Worm (Caenorhabditis elegans): ENCODE results near the gene tin-9.2.

Gene tin-9.2

DNA sequence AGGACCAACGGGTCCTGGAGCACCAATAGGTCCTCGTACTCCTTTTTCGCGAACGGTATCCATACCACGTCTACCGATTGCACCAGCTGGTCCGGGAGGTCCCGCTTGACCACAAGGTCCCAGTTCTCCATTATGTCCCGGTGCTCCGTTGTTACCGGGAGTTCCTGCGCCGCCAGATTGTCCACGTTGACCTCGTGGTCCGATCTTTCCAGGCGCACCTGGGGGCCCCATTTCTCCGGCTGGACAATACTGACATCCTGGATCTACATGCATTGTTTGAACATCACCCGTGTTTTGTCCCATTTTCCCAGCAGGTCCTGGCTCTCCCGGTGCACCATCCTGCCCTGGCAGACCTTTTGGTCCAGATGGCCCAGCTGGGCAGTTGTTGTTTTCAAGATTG is 32.8 kb upstream of the tin-9.2 start:
- TF ChIP-seq ceh-88 (GFP tag; IDR thresholded peaks at IDR 0.05) = no peak
- TF ChIP-seq pax-3 (tag; optimal IDR thresholded peaks at IDR 0.05) = no peak

DNA sequence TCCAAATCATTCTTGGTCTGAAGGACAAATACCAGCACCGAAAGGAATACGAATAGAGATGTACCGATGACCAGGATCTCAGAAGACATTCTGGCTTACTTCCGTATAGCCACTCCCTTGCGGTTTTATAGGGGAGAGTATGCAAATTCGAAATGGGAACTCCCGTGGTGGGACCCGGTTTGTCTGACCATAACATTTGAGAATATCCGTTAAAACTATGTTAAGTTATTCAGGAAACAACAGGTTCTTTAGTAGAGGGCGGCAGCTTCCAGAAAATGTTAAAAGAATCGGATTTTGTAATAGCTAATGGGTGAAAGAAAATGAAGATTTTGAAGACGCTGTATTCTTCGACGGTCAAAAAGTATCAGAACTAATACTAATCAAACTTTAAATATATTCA is 31.6 kb upstream of the tin-9.2 start, which contains the start of gene col-131:
Gene col-131 (minus strand): TSS at position 101 of the 400 bp plus-strand sequence.
- TF ChIP-seq fkh-10 (GFP tag; optimal IDR thresholded peaks at IDR 0.05) = no peak
- no peak for TF ChIP-seq lin-13 (GFP tag; optimal IDR thresholded peaks at IDR 0.05)
- TF ChIP-seq grh-1 (GFP tag; IDR thresholded peaks at IDR 0.05) = no peak
- TF ChIP-seq unc-130 (tag; optimal IDR thresholded peaks at IDR 0.05) = no peak
- TF ChIP-seq ceh-90 (tag; optimal IDR thresholded peaks at IDR 0.05) = no peak
- TF ChIP-seq lsy-2 (tag; optimal IDR thresholded peaks at IDR 0.05) = no peak

DNA sequence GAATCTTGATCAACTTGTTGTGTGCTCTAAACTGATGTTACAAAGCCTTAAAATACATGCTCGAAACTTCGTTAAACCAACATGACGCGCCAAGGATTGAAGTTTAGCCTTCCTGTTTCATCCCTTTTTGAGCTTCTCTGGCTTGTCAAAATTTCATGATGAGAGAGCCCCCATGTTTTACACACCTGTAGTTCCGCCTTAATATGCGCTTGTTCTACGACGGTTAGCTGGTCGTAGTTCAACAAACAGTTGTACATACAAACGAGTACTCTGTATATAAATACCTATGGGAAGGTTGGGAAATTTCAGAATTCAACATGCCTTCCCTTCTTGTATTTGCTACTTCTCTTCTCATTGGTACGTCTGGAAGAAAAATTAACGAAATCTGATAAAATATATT is 30.3 kb upstream of the tin-9.2 start, which contains the start of gene scl-6:
Gene scl-6 (plus strand): TSS at position 301 of the 400 bp plus-strand sequence.
- no peak for TF ChIP-seq swsn-7 (tag; optimal IDR thresholded peaks at IDR 0.05)

DNA sequence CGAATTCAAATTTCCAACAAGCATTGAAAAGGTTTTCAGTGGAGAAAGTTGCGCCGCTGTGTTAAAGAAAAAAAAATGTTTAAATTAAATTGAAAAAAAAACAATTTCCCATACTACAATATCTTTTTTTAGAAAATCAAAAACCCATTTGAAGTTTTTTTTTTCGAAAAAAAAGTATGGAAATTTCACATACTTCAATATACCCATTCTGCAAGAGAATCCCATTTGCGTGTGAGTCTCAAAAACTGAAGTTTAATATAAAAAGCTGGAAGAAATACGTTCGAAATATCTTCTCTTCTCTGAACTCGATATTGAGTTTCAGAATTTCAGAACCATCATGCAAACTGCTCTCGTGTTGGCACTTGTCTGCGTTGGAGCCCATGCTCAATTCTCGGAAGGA is 28.7 kb upstream of the tin-9.2 start, which contains the start of gene scl-7:
Gene scl-7 (plus strand): TSS at position 301 of the 400 bp plus-strand sequence.
- TF ChIP-seq nhr-237 (tag; optimal IDR thresholded peaks at IDR 0.05) (no peak), nhr-71 (tag; optimal IDR thresholded peaks at IDR 0.05) (no peak), aly-2 (tag; optimal IDR thresholded peaks at IDR 0.05) (no peak), unc-130 (tag; optimal IDR thresholded peaks at IDR 0.05) (no peak), snpc-4 (tag; optimal IDR thresholded peaks at IDR 0.05) (no peak), sptf-1 (tag; optimal IDR thresholded peaks at IDR 0.05) (no peak)

DNA sequence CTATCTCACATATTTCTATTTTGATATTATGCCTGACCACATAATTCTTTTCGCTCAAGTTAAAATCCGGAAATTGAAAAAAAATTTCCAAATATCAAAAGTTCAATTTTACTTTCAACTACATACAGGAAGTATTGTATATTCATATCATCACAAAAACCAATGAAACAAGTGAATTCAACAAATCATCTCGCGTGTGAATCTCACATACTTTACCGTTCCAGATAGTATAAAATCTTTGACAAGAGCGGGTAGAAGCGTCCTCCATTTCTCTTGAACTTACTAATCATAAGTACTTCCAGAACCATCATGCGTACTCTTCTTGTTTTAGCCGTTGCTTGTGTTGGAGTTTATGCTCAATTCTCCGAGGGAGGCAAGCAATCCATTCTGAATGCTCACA is 27.4 kb upstream of the tin-9.2 start, which contains the start of gene scl-8:
Gene scl-8 (plus strand): TSS at position 301 of the 400 bp plus-strand sequence.
- TF ChIP-seq nhr-237 (tag; optimal IDR thresholded peaks at IDR 0.05) (no peak), C34B4.2 (tag; optimal IDR thresholded peaks at IDR 0.05) (no peak), tlp-1 (tag; optimal IDR thresholded peaks at IDR 0.05) (no peak), tbx-2 (tag; optimal IDR thresholded peaks at IDR 0.05) (no peak), mab-9 (GFP tag; IDR thresholded peaks at IDR 0.05) (no peak), grh-1 (GFP tag; IDR thresholded peaks at IDR 0.05) (no peak), skn-1 (tag; optimal IDR thresholded peaks at IDR 0.05) (no peak), mep-1 (tag; optimal IDR thresholded peaks at IDR 0.05) (no peak), alr-1 (tag; optimal IDR thresholded peaks at IDR 0.05; ENCODE audit: borderline replicate concordance) (no peak), C16A3.4 (tag; optimal IDR thresholded peaks at IDR 0.05) (no peak), lir-3 (tag; optimal IDR thresholded peaks at IDR 0.05; ENCODE audit: poor library complexity) (no peak), nhr-11 (tag; optimal IDR thresholded peaks at IDR 0.05) (no peak), xbp-1 (tag; optimal IDR thresholded peaks at IDR 0.05) (no peak), ces-1 (GFP tag; optimal IDR thresholded peaks at IDR 0.05) (no peak), ama-1 (optimal IDR thresholded peaks at IDR 0.05) (no peak), efl-1 (optimal IDR thresholded peaks at IDR 0.05) (no peak), efl-1 (GFP tag; optimal IDR thresholded peaks at IDR 0.05 in 1 of 2) (no peak), fkh-4 (tag; optimal IDR thresholded peaks at IDR 0.05; ENCODE audit: borderline replicate concordance) (no peak), C04F5.9 (tag; optimal IDR thresholded peaks at IDR 0.05) (no peak), nhr-85 (tag) (no peak), ets-5 (GFP tag; IDR thresholded peaks at IDR 0.05) (no peak)

DNA sequence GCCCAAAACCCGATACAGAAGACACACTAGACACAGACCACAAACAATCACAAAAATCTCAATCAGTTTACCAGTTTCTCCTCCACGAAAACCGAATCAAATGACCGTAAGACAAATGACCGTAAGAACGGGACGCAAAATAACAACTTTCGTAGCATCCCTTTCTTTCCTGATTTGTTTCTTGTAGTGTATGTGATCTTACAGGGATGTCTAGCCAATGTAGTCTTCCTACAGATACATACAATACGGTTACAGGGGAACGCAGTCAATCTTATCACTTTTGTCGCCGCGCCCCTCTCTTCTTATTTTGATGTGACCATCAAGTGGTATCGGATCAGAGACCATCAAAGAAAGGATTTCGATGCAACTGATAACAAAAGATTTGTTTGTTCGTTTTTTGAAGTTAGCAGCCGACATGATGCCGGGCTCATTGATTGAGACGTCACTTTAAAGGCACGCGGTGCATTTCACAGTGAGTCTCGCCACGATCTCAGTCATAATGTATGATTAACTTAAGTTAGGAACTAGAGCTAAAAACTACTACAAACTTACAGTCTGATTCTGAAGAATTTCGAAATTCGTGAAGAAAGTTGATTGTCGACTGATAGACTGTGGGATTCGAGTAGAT is 23.1 kb upstream of the tin-9.2 start:
- TF ChIP-seq zag-1 (tag; optimal IDR thresholded peaks at IDR 0.05) (no peak), sptf-1 (tag; optimal IDR thresholded peaks at IDR 0.05) (no peak), lin-14 (GFP tag; optimal IDR thresholded peaks at IDR 0.05) (peak; percentile 71), grh-1 (GFP tag; IDR thresholded peaks at IDR 0.05) (0 out of 2 replicates have a peak, but pooled peaks have one; percentile 8), mab-9 (GFP tag; IDR thresholded peaks at IDR 0.05) (no peak), lin-35 (GFP tag; optimal IDR thresholded peaks at IDR 0.05) (peak in 1 of 2 experiments; percentile 45), rnt-1 (tag; optimal IDR thresholded peaks at IDR 0.05) (no peak), tbx-2 (tag; optimal IDR thresholded peaks at IDR 0.05) (no peak), ceh-88 (GFP tag; IDR thresholded peaks at IDR 0.05) (no peak), dpl-1 (GFP tag; optimal IDR thresholded peaks at IDR 0.05) (peak in 1 of 3 experiments; percentile 3), lin-13 (GFP tag; optimal IDR thresholded peaks at IDR 0.05) (no peak), hlh-4 (tag; optimal IDR thresholded peaks at IDR 0.05) (no peak), lin-39 (tag; optimal IDR thresholded peaks at IDR 0.05) (no peak), elt-3 (tag; optimal IDR thresholded peaks at IDR 0.05) (peak in 4 of 6 experiments; percentile 14 to 67 (median 36)), ces-1 (GFP tag; optimal IDR thresholded peaks at IDR 0.05) (no peak), pax-3 (tag; optimal IDR thresholded peaks at IDR 0.05) (no peak), fkh-8 (tag; optimal IDR thresholded peaks at IDR 0.05) (no peak), nhr-47 (tag; optimal IDR thresholded peaks at IDR 0.05) (no peak)
